Worm (Caenorhabditis elegans) whole organism, L1 larva: ENCODE results near the gene hlh-3.

Experiments used
- aly-2 ChIP-seq: fragments of 150-350 bp; optimal IDR thresholded peaks from 2 replicates; lab custom pipeline; 2014; ENCODE audit warnings: missing biosample characterization, missing genetic modification characterization
- ces-1 ChIP-seq: fragments of 150-350 bp; optimal IDR thresholded peaks from 2 replicates; lab custom pipeline; 2014; ENCODE audit warnings: missing biosample characterization, missing genetic modification reagents, missing genetic modification characterization
- dpl-1 ChIP-seq, 3 experiments: fragments of 150-350 bp in 2 of 3; sonication (generic microtip) in 1 of 3; optimal IDR thresholded peaks; 2 replicates each; lab custom pipeline; 2014 to 2017; ENCODE audit warnings: missing biosample characterization in 3 of 3, missing genetic modification characterization in 3 of 3, missing genetic modification reagents in 3 of 3
- nhr-28 ChIP-seq: fragments of 150-350 bp; optimal IDR thresholded peaks from 2 replicates; lab custom pipeline; 2014; ENCODE audit warnings: missing biosample characterization, missing genetic modification characterization
- snu-23 ChIP-seq: sonication (generic microtip); optimal IDR thresholded peaks from 2 replicates; lab custom pipeline; 2016; ENCODE audit warnings: missing genetic modification characterization, missing compliant biosample characterization

DNA sequence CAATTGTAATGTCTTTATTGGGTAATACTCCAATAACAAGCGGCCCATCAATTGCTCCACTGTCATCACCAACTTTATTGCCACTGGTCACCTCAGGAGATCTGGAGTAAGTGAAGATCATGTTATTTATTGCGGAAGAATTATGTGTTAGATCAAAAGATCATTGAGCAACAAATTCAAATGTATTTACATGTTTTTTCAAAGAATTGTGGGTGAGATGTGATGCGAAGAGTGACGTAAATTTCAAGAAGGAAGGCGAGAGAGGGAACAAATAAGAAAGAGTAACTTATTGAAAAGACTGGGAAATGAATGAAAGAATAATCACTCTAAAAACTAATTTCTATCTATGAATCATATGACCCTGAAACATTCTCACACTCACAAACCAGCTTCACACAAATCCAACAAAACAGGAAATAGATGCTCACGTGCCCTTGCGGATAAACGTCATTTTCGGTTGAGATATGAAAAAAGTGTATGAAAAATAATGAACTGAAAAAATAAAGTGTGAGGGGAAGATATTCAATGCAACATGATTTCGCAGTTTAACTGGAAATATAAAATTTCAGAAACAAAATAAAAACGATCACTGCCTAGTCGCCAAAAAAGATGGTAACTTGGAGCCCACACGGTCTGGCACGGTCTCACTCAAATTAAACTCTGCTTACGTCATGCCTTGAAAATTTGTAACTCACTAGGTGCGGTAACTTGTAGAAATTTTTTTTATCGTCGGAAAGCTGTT lies 34.6 kb downstream of the hlh-3 start:
- TF ChIP-seq nhr-28 (tag; lab: Kevin White, UChicago) (no peak), dpl-1 (GFP tag; optimal IDR thresholded peaks at IDR 0.05; lab: Kevin White, UChicago) (no peak), snu-23 (no peak), ces-1 (GFP tag; lab: Kevin White, UChicago) (no peak), aly-2 (tag; lab: Kevin White, UChicago) (no peak)
